Fruit fly (Drosophila melanogaster): ENCODE data around the gene FucT6.

Gene FucT6

dm6 chrX:11659080-11659479 is 50.7 kb downstream of the FucT6 start (continued):
- no peak for TF ChIP-seq ken (GFP tag; IDR thresholded peaks at IDR 0.05)
- no peak for TF ChIP-seq CG6854 (GFP tag; optimal IDR thresholded peaks at IDR 0.05)
- no peak for TF ChIP-seq gsb (GFP tag; IDR thresholded peaks at IDR 0.05)
- TF ChIP-seq CG8290 (GFP tag; optimal IDR thresholded peaks at IDR 0.05) = no peak
- TF ChIP-seq CG8290 (tag; optimal IDR thresholded peaks at IDR 0.05) = no peak
- TF ChIP-seq CG6813 (GFP tag; optimal IDR thresholded peaks at IDR 0.05) = no peak
- TF ChIP-seq kah (GFP tag; optimal IDR thresholded peaks at IDR 0.05) = peak; percentile 7
- TF ChIP-seq Hey (tag; optimal IDR thresholded peaks at IDR 0.05) = no peak
- no peak for TF ChIP-seq CG12744 (GFP tag; optimal IDR thresholded peaks at IDR 0.05)
- peak; percentile 60 for TF ChIP-seq CG12391 (tag; optimal IDR thresholded peaks at IDR 0.05)
- no peak for TF ChIP-seq dati (GFP tag; IDR thresholded peaks at IDR 0.05)
- no peak for TF ChIP-seq tx (GFP tag; optimal IDR thresholded peaks at IDR 0.05)
- TF ChIP-seq Blimp-1 (GFP tag; optimal IDR thresholded peaks at IDR 0.05) = peak; percentile 62
- no peak for TF ChIP-seq nerfin-2 (GFP tag; IDR thresholded peaks at IDR 0.05; ENCODE audit: partially characterized antibody)
- TF ChIP-seq CG2889 (GFP tag; IDR thresholded peaks at IDR 0.05) = no peak
- peak; percentile 80 for TF ChIP-seq dmrt99B (tag; optimal IDR thresholded peaks at IDR 0.05)
- TF ChIP-seq CG13775 (GFP tag; optimal IDR thresholded peaks at IDR 0.05) = no peak
- no peak for TF ChIP-seq pb (GFP tag; optimal IDR thresholded peaks at IDR 0.05)
- TF ChIP-seq sna (GFP tag; IDR thresholded peaks at IDR 0.05; ENCODE audit: partially characterized antibody) = no peak
- TF ChIP-seq sim (GFP tag; IDR thresholded peaks at IDR 0.05) = no peak
- TF ChIP-seq Taf1 (GFP tag; IDR thresholded peaks at IDR 0.05) = no peak
- no peak for TF ChIP-seq seq (GFP tag; IDR thresholded peaks at IDR 0.05)
- peak; percentile 46 for TF ChIP-seq sqz (GFP tag; optimal IDR thresholded peaks at IDR 0.05)
- peak; percentile 31 for TF ChIP-seq Fer1 (GFP tag; optimal IDR thresholded peaks at IDR 0.05)
- no peak for TF ChIP-seq Meics (GFP tag; optimal IDR thresholded peaks at IDR 0.05)
- TF ChIP-seq trh (GFP tag; optimal IDR thresholded peaks at IDR 0.05) = no peak
- TF ChIP-seq lola (GFP tag; optimal IDR thresholded peaks at IDR 0.05) = peak in 1 of 3 experiments; percentile 52
- peak; percentile 38 for TF ChIP-seq CG1529 (GFP tag; optimal IDR thresholded peaks at IDR 0.05)
- peak; percentile 26 for TF ChIP-seq CG10209 (GFP tag; optimal IDR thresholded peaks at IDR 0.05)
- TF ChIP-seq Dll (GFP tag; IDR thresholded peaks at IDR 0.05; ENCODE audit: partially characterized antibody) = no peak
- TF ChIP-seq Lhr (GFP tag; optimal IDR thresholded peaks at IDR 0.05) = no peak
- TF ChIP-seq CG2678 (tag; optimal IDR thresholded peaks at IDR 0.05) = peak; percentile 70
- no peak for TF ChIP-seq CG13894 (tag; optimal IDR thresholded peaks at IDR 0.05)
- TF ChIP-seq ewg (GFP tag; optimal IDR thresholded peaks at IDR 0.05) = peak; percentile 24
- TF ChIP-seq Mes4 (GFP tag; optimal IDR thresholded peaks at IDR 0.05) = no peak
- no peak for TF ChIP-seq Aef1 (GFP tag; IDR thresholded peaks at IDR 0.05)
- TF ChIP-seq CG12236 (GFP tag; optimal IDR thresholded peaks at IDR 0.05) = no peak
- TF ChIP-seq CG16779 (GFP tag; IDR thresholded peaks at IDR 0.05) = no peak
- no peak for TF ChIP-seq fu2 (GFP tag; optimal IDR thresholded peaks at IDR 0.05)
- no peak for TF ChIP-seq Poxn (GFP tag; IDR thresholded peaks at IDR 0.05)
- peak; percentile 59 for TF ChIP-seq unpg (GFP tag; optimal IDR thresholded peaks at IDR 0.05)
- peak; percentile 52; the same call in 2 of the 3 replicates for TF ChIP-seq CG17361 (GFP tag; IDR thresholded peaks at IDR 0.05)
- TF ChIP-seq CG10431 (GFP tag; optimal IDR thresholded peaks at IDR 0.05) = peak; percentile 2
- no peak for TF ChIP-seq CG43689 (GFP tag; IDR thresholded peaks at IDR 0.05)
- TF ChIP-seq CG10654 (GFP tag; optimal IDR thresholded peaks at IDR 0.05) = peak; percentile 21
- TF ChIP-seq org-1 (GFP tag; optimal IDR thresholded peaks at IDR 0.05) = no peak
- peak; percentile 33 for TF ChIP-seq Spps (tag; optimal IDR thresholded peaks at IDR 0.05)
- no peak for TF ChIP-seq HHEX (GFP tag; optimal IDR thresholded peaks at IDR 0.05)
- TF ChIP-seq Oli (tag; optimal IDR thresholded peaks at IDR 0.05) = peak; percentile 77
- no peak for TF ChIP-seq CG16815 (GFP tag; optimal IDR thresholded peaks at IDR 0.05)
- TF ChIP-seq run (tag; optimal IDR thresholded peaks at IDR 0.05) = peak; percentile 40

All from whole organism, embryonic.